Worm (Caenorhabditis elegans) whole organism, L1 larva: ENCODE results near the gene C09B8.8.

Experiments used
- aly-2 ChIP-seq: fragments of 150-350 bp; optimal IDR thresholded peaks from 2 replicates; lab custom pipeline; 2014; ENCODE audit warnings: missing biosample characterization, missing genetic modification characterization
- ceh-82 ChIP-seq, 3 experiments: fragments of 150-350 bp in 1 of 3; sonication (generic microtip) in 2 of 3; optimal IDR thresholded peaks; 2 replicates each; lab custom pipeline; 2014 to 2017; ENCODE audit warnings: missing biosample characterization in 3 of 3, missing genetic modification characterization in 3 of 3
- efl-1 ChIP-seq, 4 experiments: fragments of 150-350 bp; optimal IDR thresholded peaks in 3 of 4; peaks in 1 of 4; 1 replicate in 1 of 4; 2 replicates in 3 of 4; lab custom pipeline; 2014; ENCODE audit warnings: missing biosample characterization in 2 of 4, missing genetic modification characterization in 2 of 4, missing genetic modification reagents in 2 of 4
- hpl-2 ChIP-seq: fragments of 150-350 bp; optimal IDR thresholded peaks from 2 replicates; lab custom pipeline; 2014; ENCODE audit warnings: missing biosample characterization, missing genetic modification reagents, missing genetic modification characterization
- mep-1 ChIP-seq: fragments of 150-350 bp; optimal IDR thresholded peaks from 2 replicates; lab custom pipeline; 2014; ENCODE audit warnings: missing biosample characterization, missing genetic modification characterization
- nhr-12 ChIP-seq: sonication (generic microtip); optimal IDR thresholded peaks from 2 replicates; lab custom pipeline; 2017; ENCODE audit warnings: missing biosample characterization, missing genetic modification characterization
- sox-4 ChIP-seq: sonication (generic microtip); optimal IDR thresholded peaks from 2 replicates; lab custom pipeline; 2016; ENCODE audit warnings: missing genetic modification characterization, missing compliant biosample characterization
- zag-1 ChIP-seq: fragments of 150-350 bp; optimal IDR thresholded peaks from 2 replicates; lab custom pipeline; 2014; ENCODE audit warnings: missing biosample characterization, missing genetic modification characterization

- TF ChIP-seq efl-1 (optimal IDR thresholded peaks at IDR 0.05; lab: Kevin White, UChicago) (no peak), efl-1 (GFP tag; optimal IDR thresholded peaks at IDR 0.05 in 1 of 2; lab: Kevin White, UChicago) (peak in 1 of 2 experiments; percentile 14), aly-2 (tag; lab: Kevin White, UChicago) (no peak), mep-1 (tag; lab: Kevin White, UChicago) (no peak), ceh-82 (tag; optimal IDR thresholded peaks at IDR 0.05; lab: Kevin White, UChicago) (no peak), hpl-2 (no peak), sox-4 (tag; lab: Kevin White, UChicago) (no peak), zag-1 (tag; lab: Kevin White, UChicago) (no peak), nhr-12 (no peak)
These were observed 5.5 kb downstream of the C09B8.8 start for ce11 chrX:6020782-6021181.
